Worm (Caenorhabditis elegans) whole organism, young adult: Measurements from ENCODE around the gene Y53F4B.51.

Source experiments
- B0035.1 ChIP-seq: sonication (generic microtip); optimal IDR thresholded peaks from 2 replicates; lab custom pipeline; 2016; ENCODE audit warnings: missing genetic modification characterization, mild to moderate bottlenecking, missing compliant biosample characterization, missing genotype, missing genetic modification reagents
- C17E4.6 ChIP-seq: fragments of 200-800 bp; sonication (Bioruptor generic); IDR thresholded peaks from 2 replicates; pipeline ENCODE4 v1.3.6; 2022; ENCODE audit warnings: missing genetic modification reagents, missing genetic modification characterization, missing compliant biosample characterization
- F49E8.2 ChIP-seq: sonication (generic microtip); optimal IDR thresholded peaks from 3 replicates; lab custom pipeline; 2017; ENCODE audit warnings: missing genetic modification characterization, mild to moderate bottlenecking, missing compliant biosample characterization, antibody characterized with exemption, moderate library complexity; ENCODE audit not compliant: insufficient read depth
- F57A8.1 ChIP-seq: fragments of 200-800 bp; sonication (Bioruptor generic); optimal IDR thresholded peaks from 2 replicates; lab custom pipeline; 2018; ENCODE audit warnings: mild to moderate bottlenecking, missing genetic modification characterization, moderate library complexity, missing compliant biosample characterization
- atf-7 ChIP-seq: sonication (generic microtip); optimal IDR thresholded peaks from 2 replicates; lab custom pipeline; 2017; ENCODE audit warnings: mild to moderate bottlenecking, missing genetic modification characterization, missing compliant biosample characterization
- die-1 ChIP-seq: sonication (generic microtip); optimal IDR thresholded peaks from 2 replicates; lab custom pipeline; 2016; ENCODE audit warnings: missing genotype, mild to moderate bottlenecking, missing genetic modification characterization, missing compliant biosample characterization
- dpl-1 ChIP-seq: fragments of 150-350 bp; optimal IDR thresholded peaks from 2 replicates; lab custom pipeline; 2014; ENCODE audit warnings: missing biosample characterization, missing genetic modification reagents, missing genetic modification characterization
- efl-1 ChIP-seq: fragments of 150-350 bp; optimal IDR thresholded peaks from 2 replicates; lab custom pipeline; 2014; ENCODE audit warnings: missing biosample characterization, missing genetic modification reagents, missing genetic modification characterization
- ets-4 ChIP-seq: fragments of 200-800 bp; sonication (Bioruptor generic); optimal IDR thresholded peaks from 2 replicates; lab custom pipeline; 2018; ENCODE audit warnings: mild to moderate bottlenecking, missing genetic modification characterization, missing compliant biosample characterization
- somi-1 ChIP-seq: fragments of 200-800 bp; sonication (Bioruptor generic); optimal IDR thresholded peaks from 2 replicates; lab custom pipeline; 2018; ENCODE audit warnings: mild to moderate bottlenecking, missing genetic modification characterization, missing compliant biosample characterization
- xnd-1 ChIP-seq: sonication (generic microtip); optimal IDR thresholded peaks from 2 replicates; lab custom pipeline; 2016; ENCODE audit warnings: missing genotype, missing genetic modification reagents, missing genetic modification characterization, missing compliant biosample characterization
- zfh-2 ChIP-seq: fragments of 200-800 bp; sonication (Bioruptor generic); conservative IDR thresholded peaks from 2 replicates; pipeline ENCODE4 v1.3.6; 2022; ENCODE audit warnings: missing genetic modification reagents, missing genetic modification characterization, missing compliant biosample characterization
- ztf-26 ChIP-seq: sonication (generic microtip); optimal IDR thresholded peaks from 2 replicates; lab custom pipeline; 2017; ENCODE audit warnings: missing genetic modification characterization, missing compliant biosample characterization

DNA sequence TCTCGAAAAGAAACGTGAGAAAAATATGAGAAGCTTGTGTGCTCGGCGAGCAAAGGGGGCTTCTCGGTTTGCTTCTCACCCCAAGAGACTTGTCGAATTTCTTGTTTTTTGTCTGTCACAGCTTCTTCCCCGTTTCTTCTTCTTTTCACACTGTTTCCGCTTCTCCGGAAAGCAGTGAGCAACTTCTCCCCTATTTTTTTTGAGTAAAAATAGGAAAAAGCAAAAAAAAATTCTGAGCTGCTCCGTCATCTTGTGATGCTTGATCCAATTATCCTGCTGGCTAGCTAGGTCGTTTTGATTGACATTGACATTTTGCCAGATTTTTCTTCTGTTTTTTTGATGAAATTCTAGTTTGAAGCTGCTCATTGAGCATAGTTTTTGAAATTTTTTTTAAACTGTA, at the start of gene Y53F4B.51:
- TF ChIP-seq ztf-26 (tag; lab: Kevin White, UChicago) (no peak), zfh-2 (GFP tag; lab: Robert Waterston, UW) (no peak), efl-1 (GFP tag; lab: Kevin White, UChicago) (no peak), somi-1 (GFP tag; lab: Kevin White, UChicago) (no peak), F57A8.1 (GFP tag; lab: Kevin White, UChicago) (no peak), atf-7 (tag; lab: Kevin White, UChicago) (no peak), ets-4 (no peak), dpl-1 (GFP tag; lab: Kevin White, UChicago) (no peak), xnd-1 (tag; lab: Kevin White, UChicago) (no peak), die-1 (tag; lab: Kevin White, UChicago) (no peak), B0035.1 (tag; lab: Kevin White, UChicago) (no peak), F49E8.2 (tag; lab: Kevin White, UChicago) (no peak), C17E4.6 (GFP tag; lab: Robert Waterston, UW) (no peak)
